Fruit fly (Drosophila melanogaster) whole organism, embryonic: ENCODE results near the gene mRpL28.

Experiments used
- Abd-B ChIP-seq: fragments of 200-800 bp; sonication (Bioruptor generic); optimal IDR thresholded peaks from 2 replicates; lab custom pipeline; 2018; ENCODE audit warnings: missing biosample characterization, mild to moderate bottlenecking, missing genetic modification characterization, moderate library complexity
- CG11085 ChIP-seq: fragments of 200-800 bp; sonication (Bioruptor generic); IDR thresholded peaks from 2 replicates; pipeline ENCODE4 v1.3.6; 2022; ENCODE audit warnings: missing biosample characterization, missing genetic modification characterization
- CG12071 ChIP-seq: fragments of 200-800 bp; sonication (Bioruptor generic); optimal IDR thresholded peaks from 3 replicates; lab custom pipeline; 2018; ENCODE audit warnings: missing biosample characterization, mild to moderate bottlenecking, missing genetic modification characterization
- CG12236 ChIP-seq: fragments of 200-800 bp; sonication (Bioruptor generic); optimal IDR thresholded peaks from 2 replicates; lab custom pipeline; 2016; ENCODE audit warnings: missing biosample characterization, missing genetic modification characterization
- CG13123 ChIP-seq: fragments of 200-800 bp; sonication (Bioruptor generic); optimal IDR thresholded peaks from 2 replicates; lab custom pipeline; 2016; ENCODE audit warnings: missing biosample characterization, missing genetic modification characterization
- CG13296 ChIP-seq: fragments of 200-800 bp; sonication (Bioruptor generic); optimal IDR thresholded peaks from 3 replicates; lab custom pipeline; 2018; ENCODE audit warnings: missing biosample characterization, mild to moderate bottlenecking, missing genetic modification characterization
- CG16863 ChIP-seq: fragments of 200-800 bp; sonication (Bioruptor generic); optimal IDR thresholded peaks from 3 replicates; lab custom pipeline; 2016; ENCODE audit warnings: missing biosample characterization, missing genetic modification characterization
- CG18262 ChIP-seq: fragments of 200-800 bp; optimal IDR thresholded peaks from 3 replicates; lab custom pipeline; 2019; ENCODE audit warnings: missing biosample characterization, mild to moderate bottlenecking, missing genetic modification characterization, moderate library complexity
- CG3281 ChIP-seq: fragments of 200-800 bp; sonication (Bioruptor generic); optimal IDR thresholded peaks from 3 replicates; lab custom pipeline; 2017; ENCODE audit warnings: missing biosample characterization, mild to moderate bottlenecking, missing genetic modification characterization
- CG34224 ChIP-seq: fragments of 200-800 bp; sonication (Bioruptor generic); IDR thresholded peaks from 3 replicates; pipeline ENCODE4 v1.3.6; 2022; ENCODE audit warnings: missing biosample characterization, missing genetic modification characterization; ENCODE audit not compliant: partially characterized antibody
- CG3995 ChIP-seq: fragments of 200-800 bp; sonication (Bioruptor generic); optimal IDR thresholded peaks from 3 replicates; lab custom pipeline; 2016; ENCODE audit warnings: missing biosample characterization, missing genetic modification characterization
- CG6254 ChIP-seq: fragments of 200-800 bp; sonication (Bioruptor generic); optimal IDR thresholded peaks from 3 replicates; lab custom pipeline; 2017; ENCODE audit warnings: mild to moderate bottlenecking, missing biosample characterization, missing genetic modification reagents, missing genetic modification characterization
- CG6765 ChIP-seq: fragments of 200-800 bp; sonication (Bioruptor generic); optimal IDR thresholded peaks from 3 replicates; lab custom pipeline; 2017; ENCODE audit warnings: missing biosample characterization, mild to moderate bottlenecking, missing genetic modification characterization
- CG7963 ChIP-seq: fragments of 200-800 bp; sonication (Bioruptor generic); IDR thresholded peaks from 3 replicates; pipeline ENCODE4 v1.3.6; 2022; ENCODE audit warnings: missing biosample characterization, missing genetic modification characterization; ENCODE audit not compliant: partially characterized antibody
- CG8290 ChIP-seq, 3 experiments: fragments of 200-800 bp; sonication (Bioruptor generic); optimal IDR thresholded peaks; 2 replicates each; lab custom pipeline; 2016 to 2019; ENCODE audit warnings: missing biosample characterization in 3 of 3, missing genetic modification characterization in 3 of 3, mild to moderate bottlenecking in 2 of 3, moderate library complexity in 1 of 3
- Deaf1 ChIP-seq: fragments of 200-800 bp; optimal IDR thresholded peaks from 3 replicates; lab custom pipeline; 2019; ENCODE audit warnings: missing biosample characterization, mild to moderate bottlenecking, missing genetic modification characterization, moderate library complexity
- Dp ChIP-seq: fragments of 200-800 bp; sonication (Bioruptor generic); optimal IDR thresholded peaks from 2 replicates; lab custom pipeline; 2018; ENCODE audit warnings: missing biosample characterization, mild to moderate bottlenecking, missing genetic modification characterization, moderate library complexity
- E2f1 ChIP-seq: fragments of 200-800 bp; sonication (Bioruptor generic); IDR thresholded peaks from 2 replicates; pipeline ENCODE4 v1.3.6; 2022; ENCODE audit warnings: missing biosample characterization, missing genetic modification characterization
- Elba2 ChIP-seq: fragments of 200-800 bp; sonication (Bioruptor generic); optimal IDR thresholded peaks from 3 replicates; lab custom pipeline; 2016; ENCODE audit warnings: missing biosample characterization, missing genetic modification characterization
- Gsc ChIP-seq: fragments of 200-800 bp; sonication (Bioruptor generic); IDR thresholded peaks from 2 replicates; pipeline ENCODE4 v1.3.6; 2022; ENCODE audit warnings: missing biosample characterization, missing genetic modification characterization
- Gug ChIP-seq: fragments of 200-800 bp; sonication (Bioruptor generic); IDR thresholded peaks from 4 replicates; pipeline ENCODE4 v1.3.6; 2022; ENCODE audit warnings: missing biosample characterization, missing genetic modification characterization
- HHEX ChIP-seq: fragments of 200-800 bp; sonication (Bioruptor generic); optimal IDR thresholded peaks from 3 replicates; lab custom pipeline; 2017; ENCODE audit warnings: missing biosample characterization, mild to moderate bottlenecking, missing genetic modification characterization, missing genetic modification reagents
- Lhr ChIP-seq: fragments of 200-800 bp; sonication (Bioruptor generic); optimal IDR thresholded peaks from 3 replicates; lab custom pipeline; 2017; ENCODE audit warnings: mild to moderate bottlenecking, missing biosample characterization, missing genetic modification reagents, missing genetic modification characterization
- Myb ChIP-seq: fragments of 200-800 bp; sonication (Bioruptor generic); optimal IDR thresholded peaks from 2 replicates; lab custom pipeline; 2016; ENCODE audit warnings: missing biosample characterization, missing genetic modification characterization
- NC2β ChIP-seq: fragments of 200-800 bp; sonication (Bioruptor generic); optimal IDR thresholded peaks from 2 replicates; lab custom pipeline; 2016; ENCODE audit warnings: missing biosample characterization, missing genetic modification characterization
- Nf-YC ChIP-seq: fragments of 200-800 bp; optimal IDR thresholded peaks from 3 replicates; lab custom pipeline; 2019; ENCODE audit warnings: missing biosample characterization, mild to moderate bottlenecking, missing genetic modification characterization, moderate library complexity
- Ravus ChIP-seq: fragments of 200-800 bp; sonication (Bioruptor generic); IDR thresholded peaks from 2 replicates; pipeline ENCODE4 v1.3.6; 2022; ENCODE audit warnings: missing biosample characterization, missing genetic modification characterization
- Sry-δ ChIP-seq: fragments of 200-800 bp; sonication (Bioruptor generic); optimal IDR thresholded peaks from 2 replicates; lab custom pipeline; 2016; ENCODE audit warnings: missing biosample characterization, missing genetic modification characterization
- YL-1 ChIP-seq: fragments of 200-800 bp; sonication (Bioruptor generic); optimal IDR thresholded peaks from 3 replicates; lab custom pipeline; 2017; ENCODE audit warnings: missing biosample characterization, mild to moderate bottlenecking, missing genetic modification characterization
- btn ChIP-seq: fragments of 200-800 bp; sonication (Bioruptor generic); optimal IDR thresholded peaks from 2 replicates; lab custom pipeline; 2016; ENCODE audit warnings: missing biosample characterization, missing genetic modification characterization
- ci ChIP-seq: fragments of 200-800 bp; sonication (Bioruptor generic); IDR thresholded peaks from 3 replicates; pipeline ENCODE4 v1.3.6; 2022; ENCODE audit warnings: missing biosample characterization, missing genetic modification characterization
- crc ChIP-seq: fragments of 200-800 bp; sonication (Bioruptor generic); optimal IDR thresholded peaks from 2 replicates; lab custom pipeline; 2016; ENCODE audit warnings: missing biosample characterization, missing genetic modification characterization
- en ChIP-seq: fragments of 200-800 bp; sonication (Bioruptor generic); optimal IDR thresholded peaks from 2 replicates; lab custom pipeline; 2016; ENCODE audit warnings: missing biosample characterization, missing genetic modification characterization
- esg ChIP-seq: fragments of 200-800 bp; sonication (Bioruptor generic); conservative IDR thresholded peaks from 2 replicates; pipeline ENCODE4 v1.3.6; 2022; ENCODE audit warnings: missing biosample characterization, missing genetic modification characterization
- eve ChIP-seq, 2 experiments: fragments of >200 bp; optimal IDR thresholded peaks; 2 replicates each; lab custom pipeline; 2017; ENCODE audit warnings: missing biosample characterization in 2 of 2, missing genetic modification characterization in 2 of 2
- ind ChIP-seq: fragments of 200-800 bp; sonication (Bioruptor generic); optimal IDR thresholded peaks from 3 replicates; lab custom pipeline; 2016; ENCODE audit warnings: missing biosample characterization, missing genetic modification characterization
- insv ChIP-seq, 2 experiments: fragments of 200-800 bp; sonication (Bioruptor generic); optimal IDR thresholded peaks; 3 replicates each; lab custom pipeline; 2016 to 2018; ENCODE audit warnings: missing biosample characterization in 2 of 2, missing genetic modification characterization in 2 of 2
- jumu ChIP-seq: fragments of 200-800 bp; sonication (Bioruptor generic); optimal IDR thresholded peaks from 3 replicates; lab custom pipeline; 2016; ENCODE audit warnings: missing biosample characterization, missing genetic modification characterization
- klu ChIP-seq: fragments of 200-800 bp; sonication (Bioruptor generic); IDR thresholded peaks from 2 replicates; pipeline ENCODE4 v1.3.6; 2022; ENCODE audit warnings: missing biosample characterization, missing genetic modification characterization
- lbe ChIP-seq: fragments of 200-800 bp; sonication (Bioruptor generic); optimal IDR thresholded peaks from 2 replicates; lab custom pipeline; 2016; ENCODE audit warnings: missing biosample characterization, mild to moderate bottlenecking, missing genetic modification characterization
- nau ChIP-seq: fragments of 200-800 bp; sonication (Bioruptor generic); optimal IDR thresholded peaks from 3 replicates; lab custom pipeline; 2017; ENCODE audit warnings: missing biosample characterization, mild to moderate bottlenecking, missing genetic modification characterization, missing genetic modification reagents
- peb ChIP-seq: fragments of 200-800 bp; sonication (Bioruptor generic); IDR thresholded peaks from 2 replicates; pipeline ENCODE4 v1.3.6; 2022; ENCODE audit warnings: missing biosample characterization, missing genetic modification characterization
- pita ChIP-seq: fragments of 200-800 bp; sonication (Bioruptor generic); optimal IDR thresholded peaks from 2 replicates; lab custom pipeline; 2017; ENCODE audit warnings: missing biosample characterization, mild to moderate bottlenecking, missing genetic modification characterization
- scrt ChIP-seq: fragments of 200-800 bp; sonication (Bioruptor generic); optimal IDR thresholded peaks from 2 replicates; lab custom pipeline; 2018; ENCODE audit warnings: missing biosample characterization, mild to moderate bottlenecking, missing genetic modification characterization, moderate library complexity
- sens ChIP-seq: fragments of 200-800 bp; sonication (Bioruptor generic); peaks from one replicate; lab custom pipeline; 2016; ENCODE audit warnings: missing biosample characterization, missing genetic modification characterization
- shn ChIP-seq: fragments of 200-800 bp; sonication (Bioruptor generic); optimal IDR thresholded peaks from 3 replicates; lab custom pipeline; 2016; ENCODE audit warnings: missing biosample characterization, missing genetic modification characterization
- so ChIP-seq: fragments of 200-800 bp; sonication (Bioruptor generic); IDR thresholded peaks from 3 replicates; pipeline ENCODE4 v1.3.6; 2022; ENCODE audit warnings: missing biosample characterization, missing genetic modification characterization
- trh ChIP-seq: fragments of 200-800 bp; sonication (Bioruptor generic); optimal IDR thresholded peaks from 2 replicates; lab custom pipeline; 2016; ENCODE audit warnings: missing biosample characterization, missing genetic modification characterization
- tx ChIP-seq: fragments of 200-800 bp; sonication (Bioruptor generic); optimal IDR thresholded peaks from 2 replicates; lab custom pipeline; 2016; ENCODE audit warnings: missing biosample characterization, missing genetic modification characterization
- vnd ChIP-seq: fragments of 200-800 bp; sonication (Bioruptor generic); IDR thresholded peaks from 3 replicates; pipeline ENCODE4 v1.3.6; 2022; ENCODE audit warnings: missing biosample characterization, missing genetic modification characterization; ENCODE audit not compliant: partially characterized antibody
- zen2 ChIP-seq: fragments of 200-800 bp; sonication (Bioruptor generic); IDR thresholded peaks from 3 replicates; pipeline ENCODE4 v1.3.6; 2022; ENCODE audit warnings: missing biosample characterization, missing genetic modification characterization; ENCODE audit not compliant: partially characterized antibody

The mRpL28 gene

DNA sequence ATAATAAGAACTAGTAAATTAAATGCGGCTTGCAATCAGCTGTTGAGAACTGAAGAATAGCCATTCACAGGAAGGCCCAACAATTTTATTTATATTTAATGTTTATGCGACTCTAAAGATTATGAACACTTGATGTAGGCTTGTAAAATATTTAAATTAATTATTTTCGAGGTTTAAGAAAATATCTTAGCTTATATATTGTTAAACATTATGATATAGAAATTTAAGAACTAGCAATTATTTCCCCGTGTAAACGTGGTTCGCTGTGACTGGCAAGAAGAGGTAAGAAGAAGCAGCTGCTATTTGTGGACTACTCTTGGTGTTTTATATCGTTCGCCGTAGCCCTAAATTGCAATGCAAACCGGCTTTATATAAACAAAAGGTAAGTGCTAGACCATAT, 28.5 kb upstream of the mRpL28 start, which contains the start of the genes mRpL24 and betaggt-I (continued):
- TF ChIP-seq crc (GFP tag; lab: Kevin White, UChicago) (no peak), Nf-YC (tag; lab: Kevin White, UChicago) (peak; percentile 89), Abd-B (peak; percentile 96), CG6765 (GFP tag; lab: Kevin White, UChicago) (peak; percentile 93), tx (GFP tag; lab: Kevin White, UChicago) (peak; percentile 74), eve (GFP tag; optimal IDR thresholded peaks at IDR 0.05; lab: Kevin White, UChicago) (no peak), Deaf1 (tag; lab: Kevin White, UChicago) (peak; percentile 81), Elba2 (GFP tag; lab: Kevin White, UChicago) (peak; percentile 60), ind (peak; percentile 94), so (GFP tag; lab: Robert Waterston, UW) (peak; percentile 94), Sry-δ (GFP tag; lab: Kevin White, UChicago) (peak; percentile 33), CG34224 (GFP tag; lab: Robert Waterston, UW) (no peak), HHEX (GFP tag; lab: Kevin White, UChicago) (peak; percentile 92), CG6254 (GFP tag; lab: Kevin White, UChicago) (peak; percentile 86), Lhr (GFP tag; lab: Kevin White, UChicago) (peak; percentile 77), CG7963 (no peak), esg (GFP tag; lab: Robert Waterston, UW) (peak; percentile 95), shn (GFP tag; lab: Kevin White, UChicago) (peak; percentile 61), CG8290 (GFP tag; optimal IDR thresholded peaks at IDR 0.05; lab: Kevin White, UChicago) (peak; percentile 84), CG8290 (tag; optimal IDR thresholded peaks at IDR 0.05; lab: Kevin White, UChicago) (peak; percentile 9 to 74), E2f1 (peak; percentile 97), nau (no peak), CG12071 (GFP tag; lab: Kevin White, UChicago) (peak; percentile 78), jumu (peak; percentile 64), lbe (peak; percentile 95), CG12236 (GFP tag; lab: Kevin White, UChicago) (peak; percentile 50), insv (GFP tag; optimal IDR thresholded peaks at IDR 0.05; lab: Kevin White, UChicago) (peak in 1 of 2 experiments; percentile 73), CG18262 (peak; percentile 97), btn (GFP tag; lab: Kevin White, UChicago) (no peak), ci (GFP tag; lab: Robert Waterston, UW) (peak; percentile 98), vnd (GFP tag; lab: Robert Waterston, UW) (no peak), trh (GFP tag; lab: Kevin White, UChicago) (peak; percentile 89), CG13123 (peak; percentile 90), Dp (GFP tag; lab: Kevin White, UChicago) (peak; percentile 25), CG11085 (peak; percentile 96), scrt (peak; percentile 91), Myb (GFP tag; lab: Kevin White, UChicago) (peak; percentile 50), Ravus (GFP tag; lab: Robert Waterston, UW) (peak; percentile 87), pita (no peak), Gug (GFP tag; lab: Robert Waterston, UW) (peak; percentile 89), YL-1 (GFP tag; lab: Kevin White, UChicago) (peak; percentile 95), peb (GFP tag; lab: Robert Waterston, UW) (peak; percentile 89), NC2β (GFP tag; lab: Kevin White, UChicago) (peak; percentile 82), sens (peak; percentile 97), CG3281 (peak; percentile 95), CG3995 (GFP tag; lab: Kevin White, UChicago) (peak; percentile 70), klu (peak; percentile 90), CG16863 (GFP tag; lab: Kevin White, UChicago) (peak; percentile 80), Gsc (GFP tag; lab: Robert Waterston, UW) (peak; percentile 84), CG13296 (peak; percentile 95), zen2 (no peak), en (GFP tag; lab: Kevin White, UChicago) (peak; percentile 42)
